Fruit fly (Drosophila melanogaster) whole organism, embryonic: ENCODE data around the gene Mms19.

Experiments used
- CG11247 ChIP-seq: fragments of 200-800 bp; sonication (Bioruptor generic); IDR thresholded peaks from 2 replicates; pipeline ENCODE4 v1.3.6; 2022; ENCODE audit warnings: missing biosample characterization, missing genetic modification characterization
- CG12219 ChIP-seq: fragments of 200-800 bp; sonication (Bioruptor generic); optimal IDR thresholded peaks from 3 replicates; lab custom pipeline; 2018; ENCODE audit warnings: missing biosample characterization, mild to moderate bottlenecking, missing genetic modification characterization
- CG15601 ChIP-seq: fragments of 200-800 bp; sonication (Bioruptor generic); optimal IDR thresholded peaks from 3 replicates; lab custom pipeline; 2019; ENCODE audit warnings: missing biosample characterization, mild to moderate bottlenecking, missing genetic modification characterization, moderate library complexity
- CG18476 ChIP-seq: fragments of 200-800 bp; sonication (Bioruptor generic); optimal IDR thresholded peaks from 2 replicates; lab custom pipeline; 2016; ENCODE audit warnings: missing biosample characterization, mild to moderate bottlenecking, missing genetic modification characterization
- CG3163 ChIP-seq: fragments of 200-800 bp; sonication (Bioruptor generic); optimal IDR thresholded peaks from 3 replicates; lab custom pipeline; 2016; ENCODE audit warnings: missing biosample characterization, missing genetic modification characterization
- CG4282 ChIP-seq: fragments of 200-800 bp; sonication (Bioruptor generic); optimal IDR thresholded peaks from 2 replicates; lab custom pipeline; 2016; ENCODE audit warnings: missing biosample characterization, missing genetic modification characterization
- CG4328 ChIP-seq: fragments of 200-800 bp; sonication (Bioruptor generic); optimal IDR thresholded peaks from 3 replicates; lab custom pipeline; 2017; ENCODE audit warnings: missing biosample characterization, missing genetic modification reagents, missing genetic modification characterization
- CG4404 ChIP-seq: fragments of 200-800 bp; sonication (Bioruptor generic); IDR thresholded peaks from 2 replicates; pipeline ENCODE4 v1.3.6; 2022; ENCODE audit warnings: missing biosample characterization, missing genetic modification characterization
- CG4854 ChIP-seq: fragments of 200-800 bp; sonication (Bioruptor generic); optimal IDR thresholded peaks from 2 replicates; lab custom pipeline; 2016; ENCODE audit warnings: missing biosample characterization, missing genetic modification characterization, inconsistent platforms
- CG6689 ChIP-seq: fragments of 200-800 bp; sonication (Bioruptor generic); IDR thresholded peaks from 2 replicates; pipeline ENCODE4 v1.3.6; 2022; ENCODE audit warnings: missing biosample characterization, missing genetic modification characterization
- CG6813 ChIP-seq: fragments of 200-800 bp; sonication (Bioruptor generic); optimal IDR thresholded peaks from 2 replicates; lab custom pipeline; 2017; ENCODE audit warnings: missing biosample characterization, missing genetic modification characterization, mild to moderate bottlenecking, moderate library complexity, missing genetic modification reagents
- CG7786 ChIP-seq: fragments of 200-800 bp; sonication (Bioruptor generic); optimal IDR thresholded peaks from 2 replicates; lab custom pipeline; 2016; ENCODE audit warnings: missing biosample characterization, missing genetic modification characterization
- Camta ChIP-seq: fragments of 200-800 bp; sonication (Bioruptor generic); optimal IDR thresholded peaks from 2 replicates; lab custom pipeline; 2016; ENCODE audit warnings: missing biosample characterization, missing genetic modification characterization
- CkIIα-i1 ChIP-seq: fragments of 200-800 bp; sonication (Bioruptor generic); IDR thresholded peaks from 2 replicates; pipeline ENCODE4 v1.3.6; 2022; ENCODE audit warnings: missing biosample characterization, missing genetic modification characterization
- Dad ChIP-seq: fragments of 200-800 bp; sonication (Bioruptor generic); optimal IDR thresholded peaks from 3 replicates; lab custom pipeline; 2016; ENCODE audit warnings: missing biosample characterization, missing genetic modification characterization
- Dll ChIP-seq: fragments of 200-800 bp; sonication (Bioruptor generic); IDR thresholded peaks from 4 replicates; pipeline ENCODE4 v1.3.6; 2022; ENCODE audit warnings: missing biosample characterization, missing genetic modification characterization; ENCODE audit not compliant: partially characterized antibody
- Doc2 ChIP-seq: fragments of 200-800 bp; sonication (Bioruptor generic); IDR thresholded peaks from 2 replicates; pipeline ENCODE4 v1.3.6; 2022; ENCODE audit warnings: missing biosample characterization, missing genetic modification characterization
- Doc3 ChIP-seq: fragments of 200-800 bp; sonication (Bioruptor generic); IDR thresholded peaks from 3 replicates; pipeline ENCODE4 v1.3.6; 2022; ENCODE audit warnings: missing biosample characterization, missing genetic modification characterization; ENCODE audit not compliant: partially characterized antibody
- Dp ChIP-seq: fragments of 200-800 bp; sonication (Bioruptor generic); optimal IDR thresholded peaks from 2 replicates; lab custom pipeline; 2018; ENCODE audit warnings: missing biosample characterization, mild to moderate bottlenecking, missing genetic modification characterization, moderate library complexity
- E2f2 ChIP-seq: fragments of 200-800 bp; sonication (Bioruptor generic); IDR thresholded peaks from 2 replicates; pipeline ENCODE4 v1.3.6; 2022; ENCODE audit warnings: missing biosample characterization, missing genetic modification characterization
- Eip74EF ChIP-seq, 2 experiments: fragments of 200-800 bp in 1 of 2; fragments of >200 bp in 1 of 2; sonication (Bioruptor generic) in 1 of 2; optimal IDR thresholded peaks; 2 replicates each; lab custom pipeline; 2017 to 2019; ENCODE audit warnings: missing biosample characterization in 2 of 2, missing genetic modification characterization in 2 of 2, mild to moderate bottlenecking in 1 of 2, moderate library complexity in 1 of 2
- Ets97D ChIP-seq: fragments of 200-800 bp; sonication (Bioruptor generic); optimal IDR thresholded peaks from 3 replicates; lab custom pipeline; 2016; ENCODE audit warnings: missing biosample characterization, missing genetic modification characterization
- GATAe ChIP-seq: fragments of 200-800 bp; sonication (Bioruptor generic); conservative IDR thresholded peaks from 2 replicates; pipeline ENCODE4 v1.3.6; 2022; ENCODE audit warnings: missing biosample characterization, missing genetic modification characterization
- Hsf ChIP-seq: fragments of 200-800 bp; sonication (Bioruptor generic); optimal IDR thresholded peaks from 3 replicates; lab custom pipeline; 2016; ENCODE audit warnings: missing biosample characterization, missing genetic modification characterization
- Jarid2 ChIP-seq: fragments of 200-800 bp; sonication (Bioruptor generic); optimal IDR thresholded peaks from 3 replicates; lab custom pipeline; 2017; ENCODE audit warnings: mild to moderate bottlenecking, missing biosample characterization, missing genetic modification reagents, missing genetic modification characterization
- MTF-1 ChIP-seq: fragments of 200-800 bp; sonication (Bioruptor generic); optimal IDR thresholded peaks from 2 replicates; lab custom pipeline; 2018; ENCODE audit warnings: missing biosample characterization, mild to moderate bottlenecking, missing genetic modification characterization, borderline replicate concordance
- Opbp ChIP-seq: fragments of 200-800 bp; sonication (Bioruptor generic); IDR thresholded peaks from 3 replicates; pipeline ENCODE4 v1.3.6; 2022; ENCODE audit warnings: missing biosample characterization, missing genetic modification characterization; ENCODE audit not compliant: partially characterized antibody
- Ptx1 ChIP-seq: fragments of 200-800 bp; sonication (Bioruptor generic); IDR thresholded peaks from 2 replicates; pipeline ENCODE4 v1.3.6; 2022; ENCODE audit warnings: missing biosample characterization, missing genetic modification characterization
- Sox100B ChIP-seq: fragments of 200-800 bp; sonication (Bioruptor generic); optimal IDR thresholded peaks from 3 replicates; lab custom pipeline; 2018; ENCODE audit warnings: missing biosample characterization, mild to moderate bottlenecking, missing genetic modification characterization
- Stat92E ChIP-seq, 3 experiments: fragments of >200 bp in 2 of 3; fragments of 200-800 bp in 1 of 3; sonication (Bioruptor generic) in 1 of 3; optimal IDR thresholded peaks; 2 replicates each; lab custom pipeline; 2017 to 2019; ENCODE audit warnings: missing biosample characterization in 3 of 3, missing genetic modification characterization in 3 of 3, mild to moderate bottlenecking in 1 of 3, moderate library complexity in 1 of 3
- ac ChIP-seq: fragments of 200-800 bp; sonication (Bioruptor generic); optimal IDR thresholded peaks from 3 replicates; lab custom pipeline; 2017; ENCODE audit warnings: missing biosample characterization, mild to moderate bottlenecking, missing genetic modification characterization
- cg ChIP-seq: fragments of 200-800 bp; sonication (Bioruptor generic); optimal IDR thresholded peaks from 3 replicates; lab custom pipeline; 2019; ENCODE audit warnings: missing biosample characterization, mild to moderate bottlenecking, missing genetic modification characterization, moderate library complexity
- crp ChIP-seq, 2 experiments: fragments of 200-800 bp; sonication (Bioruptor generic); optimal IDR thresholded peaks; 2 replicates in 1 of 2; 3 replicates in 1 of 2; lab custom pipeline; 2017; ENCODE audit warnings: missing biosample characterization in 2 of 2, missing genetic modification characterization in 2 of 2, mild to moderate bottlenecking in 1 of 2, moderate library complexity in 1 of 2
- dpn ChIP-seq, 2 experiments: fragments of 200-800 bp; sonication (Bioruptor generic); optimal IDR thresholded peaks; 3 replicates each; lab custom pipeline; 2016; ENCODE audit warnings: missing biosample characterization in 2 of 2, missing genetic modification characterization in 2 of 2
- ftz-f1 ChIP-seq: fragments of 200-800 bp; sonication (Bioruptor generic); optimal IDR thresholded peaks from 2 replicates; lab custom pipeline; 2016; ENCODE audit warnings: missing biosample characterization, missing genetic modification characterization
- grn ChIP-seq: fragments of 200-800 bp; sonication (Bioruptor generic); optimal IDR thresholded peaks from 3 replicates; lab custom pipeline; 2017; ENCODE audit warnings: missing biosample characterization, missing genetic modification characterization
- gt ChIP-seq: fragments of 200-800 bp; sonication (Bioruptor generic); IDR thresholded peaks from 2 replicates; pipeline ENCODE4 v1.3.6; 2022; ENCODE audit warnings: missing biosample characterization, missing genetic modification characterization
- her ChIP-seq: fragments of 200-800 bp; sonication (Bioruptor generic); optimal IDR thresholded peaks from 2 replicates; lab custom pipeline; 2016; ENCODE audit warnings: missing biosample characterization, missing genetic modification characterization
- lmd ChIP-seq: fragments of 200-800 bp; sonication (Bioruptor generic); IDR thresholded peaks from 2 replicates; pipeline ENCODE4 v1.3.6; 2022; ENCODE audit warnings: missing biosample characterization, missing genetic modification characterization
- p53 ChIP-seq: fragments of 200-800 bp; sonication (Bioruptor generic); optimal IDR thresholded peaks from 2 replicates; lab custom pipeline; 2016; ENCODE audit warnings: missing biosample characterization, missing genetic modification characterization
- pho ChIP-seq: fragments of 200-800 bp; sonication (Bioruptor generic); optimal IDR thresholded peaks from 2 replicates; lab custom pipeline; 2016; ENCODE audit warnings: missing biosample characterization, missing genetic modification characterization
- trem ChIP-seq: fragments of 200-800 bp; optimal IDR thresholded peaks from 3 replicates; lab custom pipeline; 2019; ENCODE audit warnings: missing biosample characterization, mild to moderate bottlenecking, missing genetic modification characterization, moderate library complexity
- trh ChIP-seq: fragments of 200-800 bp; sonication (Bioruptor generic); optimal IDR thresholded peaks from 2 replicates; lab custom pipeline; 2016; ENCODE audit warnings: missing biosample characterization, missing genetic modification characterization
- usp ChIP-seq: fragments of >200 bp; optimal IDR thresholded peaks from 2 replicates; lab custom pipeline; 2017; ENCODE audit warnings: missing biosample characterization, missing genetic modification characterization
- vfl ChIP-seq: fragments of 200-800 bp; sonication (Bioruptor generic); optimal IDR thresholded peaks from 2 replicates; lab custom pipeline; 2016; ENCODE audit warnings: missing biosample characterization, missing genetic modification characterization
- yki ChIP-seq: fragments of >200 bp; optimal IDR thresholded peaks from 3 replicates; lab custom pipeline; 2018
- zen ChIP-seq: fragments of 200-800 bp; sonication (Bioruptor generic); optimal IDR thresholded peaks from 3 replicates; lab custom pipeline; 2018; ENCODE audit warnings: missing biosample characterization, mild to moderate bottlenecking, missing genetic modification characterization, moderate library complexity
- zfh2 ChIP-seq: fragments of 200-800 bp; sonication (Bioruptor generic); optimal IDR thresholded peaks from 2 replicates; lab custom pipeline; 2016; ENCODE audit warnings: missing biosample characterization, missing genetic modification characterization

Gene Mms19

DNA sequence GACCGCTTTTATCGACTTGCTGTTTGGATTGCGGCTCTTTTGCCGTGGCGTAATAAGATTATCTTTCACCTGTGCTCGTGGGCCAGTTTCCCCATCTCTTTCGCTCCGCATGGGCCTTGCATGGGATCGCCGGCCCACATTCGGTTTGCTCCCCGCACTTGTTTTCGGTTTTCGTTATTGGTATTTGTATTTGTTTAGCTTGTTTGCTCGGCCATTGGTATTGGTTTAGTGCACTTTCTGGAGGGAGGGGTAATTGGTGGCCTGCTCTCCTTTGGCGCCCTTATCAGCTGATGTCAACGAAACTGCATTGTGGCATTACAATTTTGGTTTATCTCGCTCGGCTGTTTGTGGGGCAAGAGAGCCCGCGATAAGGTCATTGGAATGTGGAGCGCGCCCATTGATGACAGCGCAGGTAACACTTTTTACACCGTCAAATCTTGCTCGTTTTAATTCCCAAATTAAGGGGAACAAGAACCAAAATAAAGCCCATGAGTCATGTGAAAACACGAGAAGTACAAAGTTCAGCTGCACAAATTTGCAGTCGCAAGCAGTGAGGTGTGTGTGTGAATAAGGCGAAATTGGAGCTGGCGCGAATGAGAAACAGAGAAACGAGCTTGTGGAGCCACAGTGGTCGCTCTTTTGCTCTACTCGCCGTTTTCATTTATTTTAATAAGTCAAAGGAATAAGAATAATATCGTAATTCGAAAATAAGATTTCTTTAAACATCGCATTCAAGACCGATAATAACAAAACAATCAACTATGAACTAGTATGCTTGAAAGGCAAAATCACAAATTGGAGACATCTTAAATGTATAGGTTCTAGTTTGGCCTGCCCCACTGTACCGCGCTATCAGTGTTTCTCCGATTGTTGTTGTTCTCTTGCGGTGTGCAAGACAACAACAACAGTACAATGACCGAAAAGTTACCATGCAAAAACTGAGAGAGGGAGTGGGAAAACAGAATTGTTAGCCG lies 16.7 kb upstream of the Mms19 start (continued):
- peak; percentile 96 for TF ChIP-seq CG7786 (GFP tag; lab: Kevin White, UChicago)
- peak; percentile 99 for TF ChIP-seq MTF-1 (GFP tag; lab: Kevin White, UChicago)
- TF ChIP-seq CG3163 (GFP tag; lab: Kevin White, UChicago): peak; percentile 93
- peak; percentile 17; the same call in 1 of the 2 replicates for TF ChIP-seq GATAe (GFP tag; lab: Robert Waterston, UW)
- TF ChIP-seq CG4854 (GFP tag; lab: Kevin White, UChicago): peak; percentile 98
- TF ChIP-seq Camta (GFP tag; lab: Kevin White, UChicago): peak; percentile 99
- peak in 1 of 3 experiments; percentile 80 for TF ChIP-seq Stat92E (GFP tag; optimal IDR thresholded peaks at IDR 0.05; lab: Kevin White, UChicago)
- TF ChIP-seq her (GFP tag; lab: Kevin White, UChicago): peak; percentile 96
- TF ChIP-seq Dad (GFP tag; lab: Kevin White, UChicago): peak; percentile 96
- peak; percentile 63 for TF ChIP-seq lmd (GFP tag; lab: Robert Waterston, UW)
- no peak for TF ChIP-seq Opbp (GFP tag; lab: Robert Waterston, UW)
- TF ChIP-seq Sox100B (GFP tag; lab: Kevin White, UChicago): peak; percentile 98
- TF ChIP-seq Ets97D (GFP tag; lab: Kevin White, UChicago): peak; percentile 91
- TF ChIP-seq trem (tag; lab: Kevin White, UChicago): peak; percentile 93
- peak; percentile 89 for TF ChIP-seq Jarid2 (GFP tag; lab: Kevin White, UChicago)
- TF ChIP-seq Dp (GFP tag; lab: Kevin White, UChicago): peak; percentile 22
- TF ChIP-seq E2f2: peak; percentile 74
- peak; percentile 81 for TF ChIP-seq pho (GFP tag; lab: Kevin White, UChicago)
- TF ChIP-seq CG15601 (tag; lab: Kevin White, UChicago): peak; percentile 99
- no peak for TF ChIP-seq CkIIα-i1
- peak; percentile 100 for TF ChIP-seq ac
- TF ChIP-seq yki (lab: Kevin White, UChicago): no peak
- TF ChIP-seq CG6813 (GFP tag; lab: Kevin White, UChicago): peak; percentile 100
- peak; percentile 100 for TF ChIP-seq grn
- peak; percentile 94 for TF ChIP-seq CG12219
- TF ChIP-seq ftz-f1 (GFP tag; lab: Kevin White, UChicago): peak; percentile 81
- peak; percentile 27 for TF ChIP-seq zfh2 (GFP tag; lab: Kevin White, UChicago)
- TF ChIP-seq trh (GFP tag; lab: Kevin White, UChicago): peak; percentile 99
- peak; percentile 83 for TF ChIP-seq vfl (GFP tag; lab: Kevin White, UChicago)
- peak; percentile 93 for TF ChIP-seq Hsf (GFP tag; lab: Kevin White, UChicago)
- TF ChIP-seq Eip74EF (GFP tag; optimal IDR thresholded peaks at IDR 0.05; lab: Kevin White, UChicago): peak in 1 of 2 experiments; percentile 89
- TF ChIP-seq CG4404 (GFP tag; lab: Robert Waterston, UW): peak; percentile 75
- TF ChIP-seq CG6689: peak; percentile 94
- TF ChIP-seq dpn (GFP tag; optimal IDR thresholded peaks at IDR 0.05; lab: Kevin White, UChicago): peak; percentile 90 to 96
- TF ChIP-seq CG18476 (GFP tag; lab: Kevin White, UChicago): peak; percentile 98
- TF ChIP-seq p53 (GFP tag; lab: Kevin White, UChicago): peak; percentile 98
- TF ChIP-seq usp (GFP tag; lab: Kevin White, UChicago): no peak
- TF ChIP-seq gt: peak; percentile 94
- TF ChIP-seq zen (tag; lab: Kevin White, UChicago): peak; percentile 89
- no peak for TF ChIP-seq Dll
- TF ChIP-seq crp (GFP tag; optimal IDR thresholded peaks at IDR 0.05; lab: Kevin White, UChicago): peak; percentile 25 to 74
- no peak for TF ChIP-seq Doc3
- TF ChIP-seq Doc2 (GFP tag; lab: Robert Waterston, UW): no peak
- TF ChIP-seq cg (GFP tag; lab: Kevin White, UChicago): peak; percentile 56
- TF ChIP-seq Ptx1 (GFP tag; lab: Robert Waterston, UW): peak; percentile 69
- peak; percentile 90 for TF ChIP-seq CG11247
- TF ChIP-seq CG4282: peak; percentile 96
- TF ChIP-seq CG4328: peak; percentile 96
